Fruit fly (Drosophila melanogaster) whole organism, wandering third instar larva: Measurements from ENCODE around the gene CRMP.

ENCODE experiments used
- Abd-B ChIP-seq: fragments of >200 bp; optimal IDR thresholded peaks from 2 replicates; lab custom pipeline; 2017; ENCODE audit warnings: missing biosample characterization, missing genetic modification characterization
- CG32264 ChIP-seq: fragments of 200-800 bp; sonication (Bioruptor generic); optimal IDR thresholded peaks from 2 replicates; lab custom pipeline; 2016; ENCODE audit warnings: missing biosample characterization, missing genetic modification characterization
- CG9705 ChIP-seq: fragments of 200-800 bp; sonication (Bioruptor generic); optimal IDR thresholded peaks from 2 replicates; lab custom pipeline; 2018; ENCODE audit warnings: missing biosample characterization, mild to moderate bottlenecking, missing genetic modification characterization
- CrebA ChIP-seq: fragments of 200-800 bp; sonication (Bioruptor generic); optimal IDR thresholded peaks from 2 replicates; lab custom pipeline; 2016; ENCODE audit warnings: missing biosample characterization, mild to moderate bottlenecking, missing genetic modification characterization, borderline replicate concordance
- Dfd ChIP-seq: fragments of >200 bp; optimal IDR thresholded peaks from 2 replicates; lab custom pipeline; 2017; ENCODE audit warnings: missing biosample characterization, missing genetic modification characterization
- Dif ChIP-seq: fragments of 200-275, 200-300 bp; sonication (Bioruptor generic); optimal IDR thresholded peaks from 2 replicates; lab custom pipeline; 2018; ENCODE audit warnings: missing biosample characterization, missing genetic modification characterization; ENCODE audit not compliant: partially characterized antibody
- GATAd ChIP-seq: sonication (Bioruptor generic); optimal IDR thresholded peaks from 2 replicates; lab custom pipeline; 2016; ENCODE audit warnings: missing biosample characterization, missing genetic modification characterization
- HLH106 ChIP-seq: fragments of 200-800 bp; optimal IDR thresholded peaks from 3 replicates; lab custom pipeline; 2019; ENCODE audit warnings: missing biosample characterization, mild to moderate bottlenecking, missing genetic modification characterization, moderate library complexity
- Hnf4 ChIP-seq: fragments of 200-800 bp; sonication (Bioruptor generic); optimal IDR thresholded peaks from 2 replicates; lab custom pipeline; 2016; ENCODE audit warnings: missing biosample characterization, mild to moderate bottlenecking, missing genetic modification characterization
- Hr78 ChIP-seq: fragments of >200 bp; optimal IDR thresholded peaks from 2 replicates; lab custom pipeline; 2017; ENCODE audit warnings: missing biosample characterization, missing genetic modification characterization
- Hr83 ChIP-seq: fragments of 200-300 bp; sonication (Bioruptor generic); optimal IDR thresholded peaks from 2 replicates; lab custom pipeline; 2016; ENCODE audit warnings: missing biosample characterization, mild to moderate bottlenecking, missing genetic modification characterization, moderate library complexity; ENCODE audit not compliant: poor library complexity, severe bottlenecking
- Jra ChIP-seq: sonication (Bioruptor generic); optimal IDR thresholded peaks from 2 replicates; lab custom pipeline; 2016; ENCODE audit warnings: missing biosample characterization, missing genetic modification characterization
- Mio ChIP-seq: sonication (Bioruptor generic); optimal IDR thresholded peaks from 2 replicates; lab custom pipeline; 2016; ENCODE audit warnings: missing biosample characterization, missing genetic modification characterization
- Myc ChIP-seq: fragments of >200 bp; optimal IDR thresholded peaks from 2 replicates; lab custom pipeline; 2017
- N ChIP-seq: fragments of >200 bp; optimal IDR thresholded peaks from 2 replicates; lab custom pipeline; 2018; ENCODE audit warnings: missing biosample characterization, missing external identifiers, missing genetic modification characterization
- OdsH ChIP-seq: fragments of 200-800 bp; sonication (Bioruptor generic); optimal IDR thresholded peaks from 2 replicates; lab custom pipeline; 2016; ENCODE audit warnings: missing biosample characterization, mild to moderate bottlenecking, missing genetic modification characterization
- Rel ChIP-seq, 2 experiments: fragments of 200-800 bp; sonication (Bioruptor generic) in 1 of 2; optimal IDR thresholded peaks; 2 replicates in 1 of 2; 3 replicates in 1 of 2; lab custom pipeline; 2016 to 2019; ENCODE audit warnings: mild to moderate bottlenecking in 2 of 2, missing biosample characterization in 2 of 2, missing genetic modification characterization in 2 of 2, moderate library complexity in 1 of 2
- Sp1 ChIP-seq: fragments of 200-800 bp; sonication (Bioruptor generic); optimal IDR thresholded peaks from 3 replicates; lab custom pipeline; 2019; ENCODE audit warnings: missing biosample characterization, mild to moderate bottlenecking, missing genetic modification characterization, moderate library complexity
- Vsx2 ChIP-seq: fragments of 200-300, 225-300 bp; sonication (Bioruptor generic); optimal IDR thresholded peaks from 2 replicates; lab custom pipeline; 2018; ENCODE audit warnings: missing biosample characterization, missing genetic modification characterization; ENCODE audit not compliant: partially characterized antibody
- br ChIP-seq: fragments of 200-800 bp; sonication (Bioruptor generic); optimal IDR thresholded peaks from 2 replicates; lab custom pipeline; 2016; ENCODE audit warnings: missing biosample characterization, missing genetic modification characterization
- brk ChIP-seq: fragments of 200-800 bp; sonication (Bioruptor generic); optimal IDR thresholded peaks from 2 replicates; lab custom pipeline; 2016; ENCODE audit warnings: missing biosample characterization, mild to moderate bottlenecking, missing genetic modification characterization
- dl ChIP-seq, 2 experiments: fragments of 175-275, 200-275 bp in 1 of 2; fragments of 200-275 bp in 1 of 2; sonication (Bioruptor generic); optimal IDR thresholded peaks; lab custom pipeline; 2018; ENCODE audit warnings: mild to moderate bottlenecking in 2 of 2, missing biosample characterization in 2 of 2, missing genetic modification characterization in 2 of 2, moderate library complexity in 2 of 2; ENCODE audit not compliant: partially characterized antibody in 2 of 2, insufficient read depth in 1 of 2
- dmrt93B ChIP-seq: fragments of 200-800 bp; sonication (Bioruptor generic); optimal IDR thresholded peaks from 2 replicates; lab custom pipeline; 2018; ENCODE audit warnings: missing biosample characterization, mild to moderate bottlenecking, missing genetic modification characterization
- dsf ChIP-seq: sonication (Bioruptor generic); optimal IDR thresholded peaks from 2 replicates; lab custom pipeline; 2016; ENCODE audit warnings: missing biosample characterization, missing genetic modification characterization, borderline replicate concordance
- ey ChIP-seq: fragments of 200-800 bp; sonication (Bioruptor generic); optimal IDR thresholded peaks from 2 replicates; lab custom pipeline; 2016; ENCODE audit warnings: missing biosample characterization, missing genetic modification characterization
- foxo ChIP-seq, 2 experiments: fragments of 200-800 bp; sonication (Bioruptor generic); optimal IDR thresholded peaks; 2 replicates in 1 of 2; 3 replicates in 1 of 2; lab custom pipeline; 2016 to 2017; ENCODE audit warnings: missing biosample characterization in 2 of 2, missing genetic modification characterization in 2 of 2
- fru ChIP-seq: fragments of 200-800 bp; sonication (Bioruptor generic); optimal IDR thresholded peaks from 3 replicates; lab custom pipeline; 2016; ENCODE audit warnings: missing biosample characterization, mild to moderate bottlenecking, missing genetic modification characterization
- h ChIP-seq: fragments of 200-800 bp; sonication (Bioruptor generic); optimal IDR thresholded peaks from 3 replicates; lab custom pipeline; 2016; ENCODE audit warnings: missing biosample characterization, mild to moderate bottlenecking, missing genetic modification characterization
- jim ChIP-seq: fragments of 175-275, 200-325 bp; sonication (Bioruptor generic); optimal IDR thresholded peaks from 2 replicates; lab custom pipeline; 2016; ENCODE audit warnings: missing biosample characterization, mild to moderate bottlenecking, missing genetic modification characterization
- lola ChIP-seq: fragments of >200 bp; optimal IDR thresholded peaks from 2 replicates; lab custom pipeline; 2017; ENCODE audit warnings: missing biosample characterization, missing genetic modification characterization
- pan ChIP-seq: fragments of >200 bp; optimal IDR thresholded peaks from 2 replicates; lab custom pipeline; 2017
- psq ChIP-seq: fragments of 200-800 bp; sonication (Bioruptor generic); optimal IDR thresholded peaks from 3 replicates; lab custom pipeline; 2017; ENCODE audit warnings: missing biosample characterization, mild to moderate bottlenecking, missing genetic modification characterization, moderate library complexity
- rgr ChIP-seq: fragments of 200-800 bp; sonication (Bioruptor generic); optimal IDR thresholded peaks from 3 replicates; lab custom pipeline; 2016; ENCODE audit warnings: missing biosample characterization, mild to moderate bottlenecking, missing genetic modification characterization
- sage ChIP-seq: fragments of 200-800 bp; sonication (Bioruptor generic); optimal IDR thresholded peaks from 2 replicates; lab custom pipeline; 2016; ENCODE audit warnings: missing biosample characterization, mild to moderate bottlenecking, missing genetic modification characterization
- sv ChIP-seq: fragments of 200-800 bp; sonication (Bioruptor generic); optimal IDR thresholded peaks from 3 replicates; lab custom pipeline; 2016; ENCODE audit warnings: missing biosample characterization, missing genetic modification characterization
- tai ChIP-seq: sonication (Bioruptor generic); optimal IDR thresholded peaks from 2 replicates; lab custom pipeline; 2016; ENCODE audit warnings: missing biosample characterization, missing genetic modification characterization
- usp ChIP-seq: fragments of >200 bp; optimal IDR thresholded peaks from 2 replicates; lab custom pipeline; 2017; ENCODE audit warnings: missing biosample characterization, missing genetic modification characterization
- woc ChIP-seq: sonication (Bioruptor generic); optimal IDR thresholded peaks from 2 replicates; lab custom pipeline; 2016; ENCODE audit warnings: missing biosample characterization, mild to moderate bottlenecking, missing genetic modification characterization

CRMP gene

DNA sequence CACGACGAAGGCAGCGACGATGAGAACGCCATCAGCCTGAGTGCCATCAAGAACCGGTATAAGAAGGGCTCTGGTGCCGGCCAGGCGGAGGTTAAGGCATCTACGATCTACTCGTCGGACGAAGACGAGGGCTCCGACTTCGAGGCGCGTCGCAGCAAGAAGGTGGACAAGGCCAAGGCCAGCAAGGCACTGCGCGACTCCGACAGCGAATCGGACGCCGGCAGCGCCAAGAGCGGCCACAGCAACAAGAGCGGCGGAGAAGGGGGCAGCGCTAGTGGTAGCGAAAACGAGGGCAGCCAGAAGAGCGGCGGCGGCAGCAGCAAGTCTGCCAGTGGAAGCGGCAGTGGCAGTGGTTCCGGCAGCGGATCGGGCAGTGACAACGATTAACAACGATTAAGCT is 44.6 kb downstream of the CRMP start:
- TF ChIP-seq pan (lab: Kevin White, UChicago) (no peak), Vsx2 (GFP tag; lab: Kevin White, UChicago) (no peak), Hnf4 (no peak), GATAd (GFP tag; lab: Kevin White, UChicago) (no peak), tai (GFP tag; lab: Kevin White, UChicago) (no peak), Mio (GFP tag; lab: Kevin White, UChicago) (no peak), ey (GFP tag; lab: Kevin White, UChicago) (no peak), woc (GFP tag; lab: Kevin White, UChicago) (no peak), Rel (GFP tag; optimal IDR thresholded peaks at IDR 0.05; lab: Kevin White, UChicago) (no peak), Rel (tag; optimal IDR thresholded peaks at IDR 0.05; lab: Kevin White, UChicago) (no peak), sv (GFP tag; lab: Kevin White, UChicago) (no peak), dl (GFP tag; optimal IDR thresholded peaks at IDR 0.05; lab: Kevin White, UChicago; ENCODE audit: insufficient read depth in 1 of 2, partially characterized antibody in 2 of 2) (no peak), Hr83 (GFP tag; lab: Kevin White, UChicago) (no peak), CrebA (no peak)

dm6 chr3R:5617923-5618623 is 47.2 kb downstream of the CRMP start:
- TF ChIP-seq CrebA (no peak), Rel (GFP tag; optimal IDR thresholded peaks at IDR 0.05; lab: Kevin White, UChicago) (no peak), Rel (tag; optimal IDR thresholded peaks at IDR 0.05; lab: Kevin White, UChicago) (peak; percentile 87), fru (GFP tag; lab: Kevin White, UChicago) (peak; percentile 12), ey (GFP tag; lab: Kevin White, UChicago) (peak; percentile 18), usp (GFP tag; lab: Kevin White, UChicago) (no peak), foxo (GFP tag; optimal IDR thresholded peaks at IDR 0.05; lab: Kevin White, UChicago) (peak in 1 of 2 experiments; percentile 23), Dfd (GFP tag; lab: Kevin White, UChicago) (no peak), Dif (GFP tag; lab: Kevin White, UChicago) (no peak), HLH106 (tag; lab: Kevin White, UChicago) (peak; percentile 6), h (GFP tag; lab: Kevin White, UChicago) (no peak), CG32264 (GFP tag; lab: Kevin White, UChicago) (no peak)

- TF ChIP-seq woc (GFP tag; lab: Kevin White, UChicago) (peak; percentile 32), Jra (GFP tag; lab: Kevin White, UChicago) (no peak), N (GFP tag; lab: Kevin White, UChicago) (no peak), lola (GFP tag; lab: Kevin White, UChicago) (no peak), dsf (GFP tag; lab: Kevin White, UChicago) (no peak), psq (GFP tag; lab: Kevin White, UChicago) (peak; percentile 58), brk (no peak), CrebA (no peak), Hr78 (no peak), pan (lab: Kevin White, UChicago) (no peak), OdsH (peak; percentile 59), rgr (GFP tag; lab: Kevin White, UChicago) (peak; percentile 72), Abd-B (GFP tag; lab: Kevin White, UChicago) (no peak), fru (GFP tag; lab: Kevin White, UChicago) (peak; percentile 67), GATAd (GFP tag; lab: Kevin White, UChicago) (no peak), Myc (lab: Kevin White, UChicago) (no peak), Sp1 (GFP tag; lab: Kevin White, UChicago) (peak; percentile 50), CG32264 (GFP tag; lab: Kevin White, UChicago) (no peak), sv (GFP tag; lab: Kevin White, UChicago) (peak; percentile 60), sage (GFP tag; lab: Kevin White, UChicago) (no peak), jim (GFP tag; lab: Kevin White, UChicago) (no peak), dmrt93B (GFP tag; lab: Kevin White, UChicago) (peak; percentile 41), Hnf4 (peak; percentile 22), Dfd (GFP tag; lab: Kevin White, UChicago) (no peak), br (peak; percentile 8), dl (GFP tag; optimal IDR thresholded peaks at IDR 0.05; lab: Kevin White, UChicago; ENCODE audit: insufficient read depth in 1 of 2, partially characterized antibody in 2 of 2) (no peak), Hr83 (GFP tag; lab: Kevin White, UChicago) (peak; percentile 60), HLH106 (tag; lab: Kevin White, UChicago) (peak; percentile 38), CG9705 (no peak), tai (GFP tag; lab: Kevin White, UChicago) (no peak), Rel (GFP tag; optimal IDR thresholded peaks at IDR 0.05; lab: Kevin White, UChicago) (no peak), Rel (tag; optimal IDR thresholded peaks at IDR 0.05; lab: Kevin White, UChicago) (no peak), Vsx2 (GFP tag; lab: Kevin White, UChicago) (no peak), h (GFP tag; lab: Kevin White, UChicago) (peak; percentile 71), usp (GFP tag; lab: Kevin White, UChicago) (no peak), ey (GFP tag; lab: Kevin White, UChicago) (peak; percentile 67), Dif (GFP tag; lab: Kevin White, UChicago) (no peak), foxo (GFP tag; optimal IDR thresholded peaks at IDR 0.05; lab: Kevin White, UChicago) (peak in 1 of 2 experiments; percentile 68), Mio (GFP tag; lab: Kevin White, UChicago) (peak; percentile 3)
These were observed 49.6 kb downstream of the CRMP start for dm6 chr3R:5620387-5620956.
